Worm (Caenorhabditis elegans): Measurements from ENCODE around the gene acc-4.

acc-4 gene

ce11 chrIII:13455207-13455606 is 28.7 kb downstream of the acc-4 start, which contains the start of gene cua-1:
TSS of gene cua-1 (minus strand) at chrIII:13455307.
- TF ChIP-seq tbx-37 (GFP tag; conservative IDR thresholded peaks at IDR 0.05), result no peak

ce11 chrIII:13452824-13453223 is 31.1 kb downstream of the acc-4 start:
- TF ChIP-seq hmbx-1 (tag; optimal IDR thresholded peaks at IDR 0.05), result no peak
- no peak for TF ChIP-seq tbx-11 (GFP tag; IDR thresholded peaks at IDR 0.05)
- TF ChIP-seq tbx-37 (GFP tag; conservative IDR thresholded peaks at IDR 0.05), result no peak
- TF ChIP-seq scrt-1 (GFP tag; IDR thresholded peaks at IDR 0.05), result no peak
- TF ChIP-seq sea-1 (GFP tag; conservative IDR thresholded peaks at IDR 0.05), result no peak
- TF ChIP-seq ceh-36 (tag; optimal IDR thresholded peaks at IDR 0.05), result no peak
- TF ChIP-seq tra-4 (tag; optimal IDR thresholded peaks at IDR 0.05), result no peak
- TF ChIP-seq hmg-4 (GFP tag; optimal IDR thresholded peaks at IDR 0.05), result no peak
- no peak for TF ChIP-seq ets-7 (tag; optimal IDR thresholded peaks at IDR 0.05)
- TF ChIP-seq hnd-1 (tag; optimal IDR thresholded peaks at IDR 0.05), result no peak
- no peak for TF ChIP-seq flt-1 (GFP tag; IDR thresholded peaks at IDR 0.05)
- no peak for TF ChIP-seq ceh-13 (GFP tag; optimal IDR thresholded peaks at IDR 0.05)
- no peak for TF ChIP-seq pes-1 (GFP tag; IDR thresholded peaks at IDR 0.05)
- no peak for TF ChIP-seq ama-1 (optimal IDR thresholded peaks at IDR 0.05)
- no peak for TF ChIP-seq F13C5.2 (tag; optimal IDR thresholded peaks at IDR 0.05)

ce11 chrIII:13448235-13448634 is 35.7 kb downstream of the acc-4 start:
- 0 out of 2 replicates have a peak, but pooled peaks have one; percentile 32 for TF ChIP-seq tbx-37 (GFP tag; conservative IDR thresholded peaks at IDR 0.05)

- TF ChIP-seq tbx-11 (GFP tag; IDR thresholded peaks at IDR 0.05), result peak; percentile 25; the same call in 1 of the 2 replicates
- TF ChIP-seq pes-1 (GFP tag; IDR thresholded peaks at IDR 0.05), result peak; percentile 39; the same call in 1 of the 2 replicates
Observed at ce11 chrIII:13447439-13447838, 36.5 kb downstream of the acc-4 start.

ce11 chrIII:13439415-13439814 is 44.5 kb downstream of the acc-4 start, which contains the start of gene ciao-2B:
TSS of gene ciao-2B (minus strand) at chrIII:13439544.
- TF ChIP-seq tbx-37 (GFP tag; conservative IDR thresholded peaks at IDR 0.05), result peak; percentile 35; the same call in 1 of the 2 replicates
- TF ChIP-seq flt-1 (GFP tag; IDR thresholded peaks at IDR 0.05), result no peak
- TF ChIP-seq tbx-11 (GFP tag; IDR thresholded peaks at IDR 0.05), result no peak
- no peak for TF ChIP-seq ama-1 (optimal IDR thresholded peaks at IDR 0.05)
- no peak for TF ChIP-seq hmg-4 (GFP tag; optimal IDR thresholded peaks at IDR 0.05)

- TF ChIP-seq scrt-1 (GFP tag; IDR thresholded peaks at IDR 0.05) (no peak), hnd-1 (tag; optimal IDR thresholded peaks at IDR 0.05) (no peak), B0310.2 (tag; optimal IDR thresholded peaks at IDR 0.05) (no peak), sea-1 (GFP tag; conservative IDR thresholded peaks at IDR 0.05) (no peak), ets-7 (tag; optimal IDR thresholded peaks at IDR 0.05) (no peak), hmg-4 (GFP tag; optimal IDR thresholded peaks at IDR 0.05) (no peak), aly-1 (tag; optimal IDR thresholded peaks at IDR 0.05) (no peak), flt-1 (GFP tag; IDR thresholded peaks at IDR 0.05) (no peak), hmbx-1 (tag; optimal IDR thresholded peaks at IDR 0.05) (no peak), pes-1 (GFP tag; IDR thresholded peaks at IDR 0.05) (no peak), tbx-11 (GFP tag; IDR thresholded peaks at IDR 0.05) (no peak), ceh-36 (tag; optimal IDR thresholded peaks at IDR 0.05) (no peak)
Observed at ce11 chrIII:13436843-13437242, 47.1 kb downstream of the acc-4 start, which contains the start of gene F45G2.9. TSS of gene F45G2.9 (minus strand) at chrIII:13436943.

ce11 chrIII:13435570-13435969 is 48.4 kb downstream of the acc-4 start, which contains the start of gene F45G2.8:
TSS of gene F45G2.8 (minus strand) at chrIII:13435670.
- no peak for TF ChIP-seq tbx-11 (GFP tag; IDR thresholded peaks at IDR 0.05)
- no peak for TF ChIP-seq ets-7 (tag; optimal IDR thresholded peaks at IDR 0.05)
- no peak for TF ChIP-seq hnd-1 (tag; optimal IDR thresholded peaks at IDR 0.05)
- no peak for TF ChIP-seq tbx-37 (GFP tag; conservative IDR thresholded peaks at IDR 0.05)
- no peak for TF ChIP-seq hmbx-1 (tag; optimal IDR thresholded peaks at IDR 0.05)
- TF ChIP-seq pes-1 (GFP tag; IDR thresholded peaks at IDR 0.05), result no peak
- TF ChIP-seq ceh-36 (tag; optimal IDR thresholded peaks at IDR 0.05), result no peak
- no peak for TF ChIP-seq hmg-4 (GFP tag; optimal IDR thresholded peaks at IDR 0.05)
- TF ChIP-seq ceh-13 (GFP tag; optimal IDR thresholded peaks at IDR 0.05), result no peak
- no peak for TF ChIP-seq scrt-1 (GFP tag; IDR thresholded peaks at IDR 0.05)
- TF ChIP-seq aly-1 (tag; optimal IDR thresholded peaks at IDR 0.05), result no peak
- no peak for TF ChIP-seq tra-4 (tag; optimal IDR thresholded peaks at IDR 0.05)
- TF ChIP-seq F13C5.2 (tag; optimal IDR thresholded peaks at IDR 0.05), result no peak

ce11 chrIII:13434404-13434803 is 49.5 kb downstream of the acc-4 start, which contains the start of gene F45G2.7:
TSS of gene F45G2.7 (minus strand) at chrIII:13434504.
- TF ChIP-seq ama-1 (optimal IDR thresholded peaks at IDR 0.05), result no peak
- no peak for TF ChIP-seq B0310.2 (tag; optimal IDR thresholded peaks at IDR 0.05)
- no peak for TF ChIP-seq F13C5.2 (tag; optimal IDR thresholded peaks at IDR 0.05)
- TF ChIP-seq ets-7 (tag; optimal IDR thresholded peaks at IDR 0.05), result no peak
- TF ChIP-seq aly-1 (tag; optimal IDR thresholded peaks at IDR 0.05), result no peak
- no peak for TF ChIP-seq tbx-11 (GFP tag; IDR thresholded peaks at IDR 0.05)
- no peak for TF ChIP-seq hnd-1 (tag; optimal IDR thresholded peaks at IDR 0.05)
- TF ChIP-seq ceh-13 (GFP tag; optimal IDR thresholded peaks at IDR 0.05), result no peak
- TF ChIP-seq hmbx-1 (tag; optimal IDR thresholded peaks at IDR 0.05), result no peak
- no peak for TF ChIP-seq ceh-36 (tag; optimal IDR thresholded peaks at IDR 0.05)
- TF ChIP-seq tra-4 (tag; optimal IDR thresholded peaks at IDR 0.05), result no peak
- no peak for TF ChIP-seq hmg-4 (GFP tag; optimal IDR thresholded peaks at IDR 0.05)
